Fruit fly (Drosophila melanogaster) whole organism, embryonic: ENCODE results near the gene CG8564.

Source experiments
- Adf1 ChIP-seq: fragments of 200-800 bp; sonication (Bioruptor generic); IDR thresholded peaks from 2 replicates; pipeline ENCODE4 v1.3.6; 2022; ENCODE audit warnings: missing biosample characterization, missing genetic modification characterization
- Bdp1 ChIP-seq: fragments of 200-800 bp; sonication (Bioruptor generic); optimal IDR thresholded peaks from 3 replicates; lab custom pipeline; 2016; ENCODE audit warnings: missing biosample characterization, missing genetic modification characterization
- CG10366 ChIP-seq: fragments of 200-800 bp; sonication (Bioruptor generic); IDR thresholded peaks from 2 replicates; pipeline ENCODE4 v1.3.6; 2022; ENCODE audit warnings: missing biosample characterization, missing genetic modification characterization
- CG10979 ChIP-seq: fragments of 200-800 bp; sonication (Bioruptor generic); optimal IDR thresholded peaks from 2 replicates; lab custom pipeline; 2018; ENCODE audit warnings: missing biosample characterization, mild to moderate bottlenecking, missing genetic modification characterization, moderate library complexity
- CG11093 ChIP-seq: fragments of 200-800 bp; sonication (Bioruptor generic); IDR thresholded peaks from 3 replicates; pipeline ENCODE4 v1.3.6; 2022; ENCODE audit warnings: missing biosample characterization, missing genetic modification characterization
- CG11456 ChIP-seq: fragments of 200-800 bp; sonication (Bioruptor generic); IDR thresholded peaks from 3 replicates; pipeline ENCODE4 v1.3.6; 2022; ENCODE audit warnings: missing biosample characterization, missing genetic modification characterization
- CG11696 ChIP-seq: fragments of 200-800 bp; sonication (Bioruptor generic); IDR thresholded peaks from 2 replicates; pipeline ENCODE4 v1.3.6; 2022; ENCODE audit warnings: missing biosample characterization, missing genetic modification characterization
- CG14667 ChIP-seq: fragments of 200-800 bp; sonication (Bioruptor generic); IDR thresholded peaks from 2 replicates; pipeline ENCODE4 v1.3.6; 2022; ENCODE audit warnings: missing biosample characterization, missing genetic modification characterization
- CG14860 ChIP-seq: fragments of 200-800 bp; sonication (Bioruptor generic); IDR thresholded peaks from 3 replicates; pipeline ENCODE4 v1.3.6; 2022; ENCODE audit warnings: missing biosample characterization, missing genetic modification characterization; ENCODE audit not compliant: partially characterized antibody
- CG15011 ChIP-seq: fragments of 200-800 bp; sonication (Bioruptor generic); optimal IDR thresholded peaks from 3 replicates; lab custom pipeline; 2018; ENCODE audit warnings: missing biosample characterization, mild to moderate bottlenecking, missing genetic modification characterization
- CG1602 ChIP-seq: fragments of 200-800 bp; sonication (Bioruptor generic); optimal IDR thresholded peaks from 3 replicates; lab custom pipeline; 2016; ENCODE audit warnings: missing biosample characterization, missing genetic modification characterization
- CG31441 ChIP-seq: fragments of 200-800 bp; sonication (Bioruptor generic); IDR thresholded peaks from 2 replicates; pipeline ENCODE4 v1.3.6; 2022; ENCODE audit warnings: missing biosample characterization, missing genetic modification characterization
- CG33213 ChIP-seq: fragments of 200-800 bp; sonication (Bioruptor generic); optimal IDR thresholded peaks from 3 replicates; lab custom pipeline; 2016; ENCODE audit warnings: missing biosample characterization, missing genetic modification characterization
- CG33557 ChIP-seq: fragments of 200-800 bp; sonication (Bioruptor generic); optimal IDR thresholded peaks from 2 replicates; lab custom pipeline; 2019; ENCODE audit warnings: missing biosample characterization, mild to moderate bottlenecking, missing genetic modification characterization, moderate library complexity
- CG34422 ChIP-seq: fragments of 200-800 bp; sonication (Bioruptor generic); IDR thresholded peaks from 3 replicates; pipeline ENCODE4 v1.3.6; 2022; ENCODE audit warnings: missing biosample characterization, missing genetic modification characterization
- CG4360 ChIP-seq: fragments of 200-800 bp; sonication (Bioruptor generic); IDR thresholded peaks from 2 replicates; pipeline ENCODE4 v1.3.6; 2022; ENCODE audit warnings: missing biosample characterization, missing genetic modification characterization
- CG8924 ChIP-seq: fragments of 200-800 bp; optimal IDR thresholded peaks from 3 replicates; lab custom pipeline; 2019; ENCODE audit warnings: missing biosample characterization, mild to moderate bottlenecking, missing genetic modification characterization, moderate library complexity
- Elba2 ChIP-seq: fragments of 200-800 bp; sonication (Bioruptor generic); optimal IDR thresholded peaks from 3 replicates; lab custom pipeline; 2016; ENCODE audit warnings: missing biosample characterization, missing genetic modification characterization
- Gsc ChIP-seq: fragments of 200-800 bp; sonication (Bioruptor generic); IDR thresholded peaks from 2 replicates; pipeline ENCODE4 v1.3.6; 2022; ENCODE audit warnings: missing biosample characterization, missing genetic modification characterization
- HHEX ChIP-seq: fragments of 200-800 bp; sonication (Bioruptor generic); optimal IDR thresholded peaks from 3 replicates; lab custom pipeline; 2017; ENCODE audit warnings: missing biosample characterization, mild to moderate bottlenecking, missing genetic modification characterization, missing genetic modification reagents
- Hr39 ChIP-seq: fragments of >200 bp; optimal IDR thresholded peaks from 2 replicates; lab custom pipeline; 2017
- Meics ChIP-seq: fragments of 200-800 bp; sonication (Bioruptor generic); optimal IDR thresholded peaks from 2 replicates; lab custom pipeline; 2017; ENCODE audit warnings: missing biosample characterization, mild to moderate bottlenecking, missing genetic modification characterization
- Nf-YB ChIP-seq: fragments of 200-800 bp; sonication (Bioruptor generic); optimal IDR thresholded peaks from 3 replicates; lab custom pipeline; 2019; ENCODE audit warnings: missing biosample characterization, mild to moderate bottlenecking, missing genetic modification characterization, moderate library complexity
- Nf-YC ChIP-seq: fragments of 200-800 bp; optimal IDR thresholded peaks from 3 replicates; lab custom pipeline; 2019; ENCODE audit warnings: missing biosample characterization, mild to moderate bottlenecking, missing genetic modification characterization, moderate library complexity
- Opbp ChIP-seq: fragments of 200-800 bp; sonication (Bioruptor generic); IDR thresholded peaks from 3 replicates; pipeline ENCODE4 v1.3.6; 2022; ENCODE audit warnings: missing biosample characterization, missing genetic modification characterization; ENCODE audit not compliant: partially characterized antibody
- aop ChIP-seq: fragments of 200-800 bp; sonication (Bioruptor generic); IDR thresholded peaks from 2 replicates; pipeline ENCODE4 v1.3.6; 2022; ENCODE audit warnings: missing biosample characterization, missing genetic modification characterization
- ash1 ChIP-seq: fragments of 200-800 bp; sonication (Bioruptor generic); optimal IDR thresholded peaks from 2 replicates; lab custom pipeline; 2018; ENCODE audit warnings: missing biosample characterization, mild to moderate bottlenecking, missing genetic modification characterization
- cg ChIP-seq: fragments of 200-800 bp; sonication (Bioruptor generic); optimal IDR thresholded peaks from 3 replicates; lab custom pipeline; 2019; ENCODE audit warnings: missing biosample characterization, mild to moderate bottlenecking, missing genetic modification characterization, moderate library complexity
- chm ChIP-seq: fragments of 200-800 bp; sonication (Bioruptor generic); IDR thresholded peaks from 2 replicates; pipeline ENCODE4 v1.3.6; 2022; ENCODE audit warnings: missing biosample characterization, missing genetic modification characterization
- fd64A ChIP-seq: fragments of 200-800 bp; sonication (Bioruptor generic); optimal IDR thresholded peaks from 3 replicates; lab custom pipeline; 2018; ENCODE audit warnings: missing biosample characterization, mild to moderate bottlenecking, missing genetic modification characterization
- hkb ChIP-seq, 2 experiments: fragments of 200-800 bp in 1 of 2; fragments of >200 bp in 1 of 2; sonication (Bioruptor generic) in 1 of 2; IDR thresholded peaks in 1 of 2; optimal IDR thresholded peaks in 1 of 2; 2 replicates each; pipeline versions ENCODE4 v1.3.6 to Lab custom; 2017 to 2022; ENCODE audit warnings: missing biosample characterization in 1 of 2, missing genetic modification characterization in 1 of 2
- insv ChIP-seq, 2 experiments: fragments of 200-800 bp; sonication (Bioruptor generic); optimal IDR thresholded peaks; 3 replicates each; lab custom pipeline; 2016 to 2018; ENCODE audit warnings: missing biosample characterization in 2 of 2, missing genetic modification characterization in 2 of 2
- pho ChIP-seq: fragments of 200-800 bp; sonication (Bioruptor generic); optimal IDR thresholded peaks from 2 replicates; lab custom pipeline; 2016; ENCODE audit warnings: missing biosample characterization, missing genetic modification characterization
- pros ChIP-seq: fragments of 200-800 bp; sonication (Bioruptor generic); optimal IDR thresholded peaks from 3 replicates; lab custom pipeline; 2019; ENCODE audit warnings: missing biosample characterization, mild to moderate bottlenecking, missing genetic modification characterization, moderate library complexity
- repo ChIP-seq: fragments of 200-800 bp; sonication (Bioruptor generic); optimal IDR thresholded peaks from 2 replicates; lab custom pipeline; 2016; ENCODE audit warnings: missing biosample characterization, missing genetic modification characterization
- sens ChIP-seq: fragments of 200-800 bp; sonication (Bioruptor generic); peaks from one replicate; lab custom pipeline; 2016; ENCODE audit warnings: missing biosample characterization, missing genetic modification characterization
- so ChIP-seq: fragments of 200-800 bp; sonication (Bioruptor generic); IDR thresholded peaks from 3 replicates; pipeline ENCODE4 v1.3.6; 2022; ENCODE audit warnings: missing biosample characterization, missing genetic modification characterization
- sqz ChIP-seq: fragments of 200-800 bp; sonication (Bioruptor generic); optimal IDR thresholded peaks from 3 replicates; lab custom pipeline; 2018; ENCODE audit warnings: missing biosample characterization, mild to moderate bottlenecking, missing genetic modification characterization
- tgo ChIP-seq: fragments of 200-800 bp; sonication (Bioruptor generic); IDR thresholded peaks from 3 replicates; pipeline ENCODE4 v1.3.6; 2022; ENCODE audit warnings: missing biosample characterization, missing genetic modification characterization
- vvl ChIP-seq: fragments of 200-800 bp; sonication (Bioruptor generic); IDR thresholded peaks from 2 replicates; pipeline ENCODE4 v1.3.6; 2022; ENCODE audit warnings: missing biosample characterization, missing genetic modification characterization
- z ChIP-seq: fragments of 200-800 bp; sonication (Bioruptor generic); IDR thresholded peaks from 3 replicates; pipeline ENCODE4 v1.3.6; 2022; ENCODE audit warnings: missing biosample characterization, missing genetic modification characterization

The CG8564 gene

dm6 chr3L:7367798-7368678 is 19.7 kb downstream of the CG8564 start (continued):
- TF ChIP-seq CG14860 (no peak), CG15011 (GFP tag; lab: Kevin White, UChicago) (no peak), CG31441 (GFP tag; lab: Robert Waterston, UW) (peak; percentile 42), tgo (GFP tag; lab: Robert Waterston, UW) (no peak; the same call in 2 of the 3 replicates), CG11696 (GFP tag; lab: Robert Waterston, UW) (no peak), ash1 (GFP tag; lab: Kevin White, UChicago) (no peak), CG11093 (GFP tag; lab: Robert Waterston, UW) (no peak), CG10366 (GFP tag; lab: Robert Waterston, UW) (peak; percentile 40; the same call in 1 of the 2 replicates), Meics (GFP tag; lab: Kevin White, UChicago) (peak; percentile 50), repo (GFP tag; lab: Kevin White, UChicago) (peak; percentile 2), CG10979 (tag; lab: Kevin White, UChicago) (peak; percentile 24), pho (GFP tag; lab: Kevin White, UChicago) (no peak), so (GFP tag; lab: Robert Waterston, UW) (peak; percentile 61; the same call in 1 of the 3 replicates), hkb (optimal IDR thresholded peaks at IDR 0.05; lab: Kevin White, UChicago) (no peak), hkb (GFP tag; IDR thresholded peaks at IDR 0.05; lab: Robert Waterston, UW) (peak; percentile 43), CG1602 (GFP tag; lab: Kevin White, UChicago) (no peak), CG33213 (GFP tag; lab: Kevin White, UChicago) (no peak), fd64A (GFP tag; lab: Kevin White, UChicago) (no peak), z (GFP tag; lab: Robert Waterston, UW) (no peak), CG11456 (no peak), CG14667 (no peak), HHEX (GFP tag; lab: Kevin White, UChicago) (peak; percentile 57)
- TF ChIP-seq, all 482 proteins: peak for 164

- no peak for TF ChIP-seq Opbp (GFP tag; lab: Robert Waterston, UW)
- peak; percentile 97 for TF ChIP-seq CG4360 (GFP tag; lab: Robert Waterston, UW)
- TF ChIP-seq Gsc: no peak
- peak; percentile 51 for TF ChIP-seq Elba2 (GFP tag; lab: Kevin White, UChicago)
- TF ChIP-seq vvl (GFP tag; lab: Robert Waterston, UW): no peak
- no peak for TF ChIP-seq Hr39 (lab: Kevin White, UChicago)
- peak; percentile 3; the same call in 1 of the 2 replicates for TF ChIP-seq aop (GFP tag; lab: Robert Waterston, UW)
- TF ChIP-seq sqz (GFP tag; lab: Kevin White, UChicago): peak; percentile 4
- peak; percentile 43 for TF ChIP-seq Nf-YB (GFP tag; lab: Kevin White, UChicago)
- 0 out of 3 replicates have a peak, but pooled peaks have one; percentile 14 for TF ChIP-seq CG34422 (GFP tag; lab: Robert Waterston, UW)
- no peak for TF ChIP-seq Bdp1 (GFP tag; lab: Kevin White, UChicago)
- no peak for TF ChIP-seq chm (GFP tag; lab: Robert Waterston, UW)
- TF ChIP-seq pros (GFP tag; lab: Kevin White, UChicago): peak; percentile 35
- TF ChIP-seq cg (GFP tag; lab: Kevin White, UChicago): peak; percentile 69
- TF ChIP-seq Adf1 (GFP tag; lab: Robert Waterston, UW): peak; percentile 85
- peak; percentile 24 for TF ChIP-seq CG33557 (GFP tag; lab: Kevin White, UChicago)
- TF ChIP-seq Nf-YC: peak; percentile 47
- TF ChIP-seq CG8924 (tag; lab: Kevin White, UChicago): peak; percentile 14
- TF ChIP-seq sens: peak; percentile 61
- peak; percentile 59 to 96 for TF ChIP-seq insv (GFP tag; optimal IDR thresholded peaks at IDR 0.05; lab: Kevin White, UChicago)
These were observed 22.9 kb downstream of the CG8564 start for dm6 chr3L:7364717-7365278.
